Worm (Caenorhabditis elegans): ENCODE results near the gene mlt-3.

mlt-3 gene

ce11 chrIV:12207873-12208272 lies 19.0 kb downstream of the mlt-3 start (continued):
- TF ChIP-seq hlh-30 (tag; optimal IDR thresholded peaks at IDR 0.05; ENCODE audit: insufficient read depth), result no peak
- TF ChIP-seq jun-1 (tag; optimal IDR thresholded peaks at IDR 0.05), result no peak
- TF ChIP-seq unc-130 (GFP tag; optimal IDR thresholded peaks at IDR 0.05), result no peak
- TF ChIP-seq ceh-82 (tag; optimal IDR thresholded peaks at IDR 0.05), result no peak
- no peak for TF ChIP-seq zag-1 (tag; optimal IDR thresholded peaks at IDR 0.05)
- no peak for TF ChIP-seq ZK546.5 (tag; optimal IDR thresholded peaks at IDR 0.05)
- TF ChIP-seq hif-1 (tag; optimal IDR thresholded peaks at IDR 0.05), result no peak
- no peak for TF ChIP-seq dmd-9 (GFP tag; IDR thresholded peaks at IDR 0.05)
- TF ChIP-seq gei-8 (GFP tag; optimal IDR thresholded peaks at IDR 0.05), result no peak
- no peak for TF ChIP-seq madf-5 (GFP tag; IDR thresholded peaks at IDR 0.05)
- TF ChIP-seq hlh-11 (tag; optimal IDR thresholded peaks at IDR 0.05), result no peak
- TF ChIP-seq Y48G9A.11 (GFP tag; IDR thresholded peaks at IDR 0.05), result peak; percentile 73
- no peak for TF ChIP-seq lin-39 (tag; optimal IDR thresholded peaks at IDR 0.05)
- TF ChIP-seq php-3 (GFP tag; IDR thresholded peaks at IDR 0.05), result no peak
- TF ChIP-seq zip-11 (GFP tag; IDR thresholded peaks at IDR 0.05), result no peak
- no peak for TF ChIP-seq daf-16 (GFP tag; optimal IDR thresholded peaks at IDR 0.05)
- no peak for TF ChIP-seq daf-16 (tag; optimal IDR thresholded peaks at IDR 0.05)
- TF ChIP-seq snpc-1.2 (GFP tag; IDR thresholded peaks at IDR 0.05), result peak; percentile 72
- no peak for TF ChIP-seq nhr-102 (tag; optimal IDR thresholded peaks at IDR 0.05)
- TF ChIP-seq F44E2.7 (GFP tag; IDR thresholded peaks at IDR 0.05), result no peak
- no peak for TF ChIP-seq mep-1 (tag; optimal IDR thresholded peaks at IDR 0.05)
- TF ChIP-seq lin-29 (GFP tag; IDR thresholded peaks at IDR 0.05), result no peak
- no peak for TF ChIP-seq daf-12 (tag; optimal IDR thresholded peaks at IDR 0.05)
- TF ChIP-seq lir-3 (tag; optimal IDR thresholded peaks at IDR 0.05), result no peak
- TF ChIP-seq arid-1 (GFP tag; conservative IDR thresholded peaks at IDR 0.05), result no peak
- no peak for TF ChIP-seq nhr-76 (tag; optimal IDR thresholded peaks at IDR 0.05)
- no peak for TF ChIP-seq daf-8 (GFP tag; IDR thresholded peaks at IDR 0.05)
- no peak for TF ChIP-seq nhr-48 (tag; optimal IDR thresholded peaks at IDR 0.05)
- no peak for TF ChIP-seq spr-3 (GFP tag; optimal IDR thresholded peaks at IDR 0.05)
- peak; percentile 2 for TF ChIP-seq F49E8.2 (tag; optimal IDR thresholded peaks at IDR 0.05; ENCODE audit: borderline replicate concordance)
- TF ChIP-seq sdz-12 (GFP tag; optimal IDR thresholded peaks at IDR 0.05), result no peak
- peak; percentile 18 for TF ChIP-seq fos-1 (tag; optimal IDR thresholded peaks at IDR 0.05)

ce11 chrIV:12207454-12207853 lies 19.5 kb downstream of the mlt-3 start:
- TF ChIP-seq unc-62 (GFP tag; optimal IDR thresholded peaks at IDR 0.05 in 1 of 2) (peak in 1 of 2 experiments; percentile 94), unc-62 (tag; optimal IDR thresholded peaks at IDR 0.05) (no peak), lin-39 (tag; optimal IDR thresholded peaks at IDR 0.05) (no peak), F49E8.2 (tag; optimal IDR thresholded peaks at IDR 0.05; ENCODE audit: borderline replicate concordance) (no peak), set-16 (GFP tag; IDR thresholded peaks at IDR 0.05) (no peak), daf-16 (GFP tag; optimal IDR thresholded peaks at IDR 0.05) (no peak), daf-16 (tag; optimal IDR thresholded peaks at IDR 0.05) (peak; percentile 18), lin-15B (tag; optimal IDR thresholded peaks at IDR 0.05) (no peak), madf-9 (GFP tag; conservative IDR thresholded peaks at IDR 0.05) (no peak), nhr-28 (tag; optimal IDR thresholded peaks at IDR 0.05) (no peak), cey-2 (tag; optimal IDR thresholded peaks at IDR 0.05; ENCODE audit: borderline replicate concordance, insufficient read depth) (no peak), F44E2.7 (GFP tag; IDR thresholded peaks at IDR 0.05) (no peak), jun-1 (tag; optimal IDR thresholded peaks at IDR 0.05) (no peak), hmg-1.1 (GFP tag; IDR thresholded peaks at IDR 0.05) (no peak), nhr-42 (GFP tag; IDR thresholded peaks at IDR 0.05) (no peak), D1046.2 (GFP tag; IDR thresholded peaks at IDR 0.05) (no peak), nhr-77 (tag; optimal IDR thresholded peaks at IDR 0.05) (no peak), unc-39 (tag; optimal IDR thresholded peaks at IDR 0.05) (no peak)
